Worm (Caenorhabditis elegans) whole organism, L1 larva: ENCODE measurements around the gene Y54G2A.41.
A peak's percentile ranks its signal among the peaks of the same experiment; 100 is the strongest.

Source experiments
- C04F5.9 ChIP-seq: sonication (generic microtip); optimal IDR thresholded peaks from 2 replicates; lab custom pipeline; 2016; ENCODE audit warnings: missing genetic modification characterization, missing compliant biosample characterization
- C16A3.4 ChIP-seq: fragments of 150-350 bp; optimal IDR thresholded peaks from 2 replicates; lab custom pipeline; 2014; ENCODE audit warnings: missing biosample characterization, missing genetic modification characterization
- C34B4.2 ChIP-seq: sonication (generic microtip); optimal IDR thresholded peaks from 2 replicates; lab custom pipeline; 2017; ENCODE audit warnings: mild to moderate bottlenecking, missing genetic modification characterization, missing compliant biosample characterization
- F16B12.6 ChIP-seq: fragments of 150-350 bp; optimal IDR thresholded peaks from 2 replicates; lab custom pipeline; 2014; ENCODE audit warnings: missing biosample characterization, missing genetic modification characterization
- aha-1 ChIP-seq: fragments of 150-350 bp; optimal IDR thresholded peaks from 2 replicates; lab custom pipeline; 2014; ENCODE audit warnings: missing biosample characterization, missing genetic modification characterization
- ama-1 ChIP-seq: fragments of 150-350 bp; optimal IDR thresholded peaks from 2 replicates; lab custom pipeline; 2014
- blmp-1 ChIP-seq: fragments of 150-350 bp; optimal IDR thresholded peaks from 2 replicates; lab custom pipeline; 2014; ENCODE audit warnings: missing biosample characterization, missing genetic modification characterization
- ceh-8 ChIP-seq: fragments of 200-800 bp; sonication (Bioruptor generic); optimal IDR thresholded peaks from 2 replicates; lab custom pipeline; 2018; ENCODE audit warnings: mild to moderate bottlenecking, missing genetic modification characterization, moderate library complexity, missing compliant biosample characterization
- ceh-90 ChIP-seq: sonication (generic microtip); optimal IDR thresholded peaks from 2 replicates; lab custom pipeline; 2016; ENCODE audit warnings: missing genetic modification characterization, missing compliant biosample characterization
- ces-1 ChIP-seq: fragments of 150-350 bp; optimal IDR thresholded peaks from 2 replicates; lab custom pipeline; 2014; ENCODE audit warnings: missing biosample characterization, missing genetic modification reagents, missing genetic modification characterization
- dpl-1 ChIP-seq, 3 experiments: fragments of 150-350 bp in 2 of 3; sonication (generic microtip) in 1 of 3; optimal IDR thresholded peaks; 2 replicates each; lab custom pipeline; 2014 to 2017; ENCODE audit warnings: missing biosample characterization in 3 of 3, missing genetic modification characterization in 3 of 3, missing genetic modification reagents in 3 of 3
- dsc-1 ChIP-seq: sonication (generic microtip); optimal IDR thresholded peaks from 2 replicates; lab custom pipeline; 2016; ENCODE audit warnings: mild to moderate bottlenecking, missing genetic modification characterization, missing compliant biosample characterization
- efl-1 ChIP-seq, 4 experiments: fragments of 150-350 bp; optimal IDR thresholded peaks in 3 of 4; peaks in 1 of 4; 1 replicate in 1 of 4; 2 replicates in 3 of 4; lab custom pipeline; 2014; ENCODE audit warnings: missing biosample characterization in 2 of 4, missing genetic modification characterization in 2 of 4, missing genetic modification reagents in 2 of 4
- efl-3 ChIP-seq: fragments of 200-800 bp; sonication (Bioruptor generic); optimal IDR thresholded peaks from 2 replicates; lab custom pipeline; 2018; ENCODE audit warnings: mild to moderate bottlenecking, missing genetic modification characterization, missing compliant biosample characterization
- ets-5 ChIP-seq: fragments of 200-800 bp; sonication (Bioruptor generic); IDR thresholded peaks from 2 replicates; pipeline ENCODE4 v1.3.6; 2022; ENCODE audit warnings: missing genetic modification characterization, missing compliant biosample characterization
- fkh-10 ChIP-seq: sonication (generic microtip); optimal IDR thresholded peaks from 2 replicates; lab custom pipeline; 2017; ENCODE audit warnings: missing biosample characterization, missing genetic modification reagents, missing genetic modification characterization
- fkh-8 ChIP-seq: sonication (generic microtip); optimal IDR thresholded peaks from 2 replicates; lab custom pipeline; 2016; ENCODE audit warnings: mild to moderate bottlenecking, missing genetic modification characterization, missing compliant biosample characterization
- grh-1 ChIP-seq: fragments of 200-800 bp; sonication (Bioruptor generic); IDR thresholded peaks from 2 replicates; pipeline ENCODE4 v1.3.6; 2022; ENCODE audit warnings: missing genetic modification reagents, missing genetic modification characterization, missing compliant biosample characterization
- hlh-4 ChIP-seq: sonication (generic microtip); optimal IDR thresholded peaks from 2 replicates; lab custom pipeline; 2016; ENCODE audit warnings: mild to moderate bottlenecking, missing genetic modification characterization, missing compliant biosample characterization
- hpl-2 ChIP-seq: fragments of 150-350 bp; optimal IDR thresholded peaks from 2 replicates; lab custom pipeline; 2014; ENCODE audit warnings: missing biosample characterization, missing genetic modification reagents, missing genetic modification characterization
- isw-1 ChIP-seq: fragments of 200-800 bp; sonication (Bioruptor generic); IDR thresholded peaks from 2 replicates; pipeline ENCODE4 v1.3.6; 2022; ENCODE audit warnings: missing genetic modification characterization, missing compliant biosample characterization
- lin-13 ChIP-seq: fragments of 150-350 bp; optimal IDR thresholded peaks from 2 replicates; lab custom pipeline; 2014; ENCODE audit warnings: missing biosample characterization, missing genetic modification reagents, missing genetic modification characterization
- lin-14 ChIP-seq: fragments of 200-800 bp; sonication (Bioruptor generic); optimal IDR thresholded peaks from 2 replicates; lab custom pipeline; 2018; ENCODE audit warnings: mild to moderate bottlenecking, missing genetic modification characterization, moderate library complexity, missing compliant biosample characterization
- lin-35 ChIP-seq, 2 experiments: fragments of 150-350 bp; optimal IDR thresholded peaks; 2 replicates each; lab custom pipeline; 2014; ENCODE audit warnings: missing biosample characterization in 2 of 2, missing genetic modification characterization in 2 of 2, missing genetic modification reagents in 2 of 2
- lir-3 ChIP-seq: sonication (generic microtip); optimal IDR thresholded peaks from 2 replicates; lab custom pipeline; 2016; ENCODE audit warnings: mild to moderate bottlenecking, missing genetic modification characterization, moderate library complexity, missing compliant biosample characterization; ENCODE audit not compliant: poor library complexity
- lsy-2 ChIP-seq, 2 experiments: fragments of 150-350 bp; optimal IDR thresholded peaks; 2 replicates each; lab custom pipeline; 2014; ENCODE audit warnings: missing biosample characterization in 2 of 2, missing genetic modification characterization in 2 of 2
- mab-9 ChIP-seq: fragments of 200-800 bp; sonication (Bioruptor generic); IDR thresholded peaks from 2 replicates; pipeline ENCODE4 v1.3.6; 2022; ENCODE audit warnings: missing genetic modification reagents, missing genetic modification characterization, missing compliant biosample characterization
- mef-2 ChIP-seq: fragments of 150-350 bp; optimal IDR thresholded peaks from 2 replicates; lab custom pipeline; 2014; ENCODE audit warnings: missing biosample characterization, missing genetic modification characterization
- mep-1 ChIP-seq: fragments of 150-350 bp; optimal IDR thresholded peaks from 2 replicates; lab custom pipeline; 2014; ENCODE audit warnings: missing biosample characterization, missing genetic modification characterization
- nhr-19 ChIP-seq: fragments of 200-800 bp; sonication (Bioruptor generic); conservative IDR thresholded peaks from 2 replicates; pipeline ENCODE4 v1.3.6; 2022; ENCODE audit warnings: missing genetic modification characterization, missing compliant biosample characterization
- nhr-237 ChIP-seq: fragments of 150-350 bp; optimal IDR thresholded peaks from 2 replicates; lab custom pipeline; 2014; ENCODE audit warnings: missing biosample characterization, missing genetic modification characterization
- nhr-28 ChIP-seq: fragments of 150-350 bp; optimal IDR thresholded peaks from 2 replicates; lab custom pipeline; 2014; ENCODE audit warnings: missing biosample characterization, missing genetic modification characterization
- nhr-47 ChIP-seq: sonication (generic microtip); optimal IDR thresholded peaks from 2 replicates; lab custom pipeline; 2016; ENCODE audit warnings: mild to moderate bottlenecking, missing genetic modification characterization, moderate library complexity, missing compliant biosample characterization
- nhr-71 ChIP-seq: sonication (generic microtip); optimal IDR thresholded peaks from 2 replicates; lab custom pipeline; 2016; ENCODE audit warnings: mild to moderate bottlenecking, missing genetic modification characterization, moderate library complexity, missing compliant biosample characterization
- nhr-77 ChIP-seq: fragments of 150-350 bp; optimal IDR thresholded peaks from 2 replicates; lab custom pipeline; 2014; ENCODE audit warnings: missing biosample characterization, missing genetic modification characterization
- nhr-84 ChIP-seq: sonication (generic microtip); optimal IDR thresholded peaks from 2 replicates; lab custom pipeline; 2017; ENCODE audit warnings: missing biosample characterization, missing genetic modification characterization
- nhr-85 ChIP-seq: sonication (generic microtip); peaks from one replicate; lab custom pipeline; 2016; ENCODE audit warnings: missing genetic modification characterization, inconsistent platforms, missing compliant biosample characterization
- nhr-90 ChIP-seq: sonication (generic microtip); optimal IDR thresholded peaks from 2 replicates; lab custom pipeline; 2016; ENCODE audit warnings: mild to moderate bottlenecking, missing genetic modification characterization, missing compliant biosample characterization; ENCODE audit not compliant: poor library complexity
- rnt-1 ChIP-seq: sonication (generic microtip); optimal IDR thresholded peaks from 2 replicates; lab custom pipeline; 2016; ENCODE audit warnings: mild to moderate bottlenecking, missing genetic modification characterization, moderate library complexity, missing compliant biosample characterization
- snu-23 ChIP-seq: sonication (generic microtip); optimal IDR thresholded peaks from 2 replicates; lab custom pipeline; 2016; ENCODE audit warnings: missing genetic modification characterization, missing compliant biosample characterization
- sup-37 ChIP-seq: fragments of 200-800 bp; sonication (Bioruptor generic); optimal IDR thresholded peaks from 2 replicates; lab custom pipeline; 2018; ENCODE audit warnings: mild to moderate bottlenecking, missing genetic modification characterization, missing compliant biosample characterization
- swsn-7 ChIP-seq: sonication (generic microtip); optimal IDR thresholded peaks from 2 replicates; lab custom pipeline; 2016; ENCODE audit warnings: missing genetic modification characterization, missing compliant biosample characterization
- tlp-1 ChIP-seq: fragments of 150-350 bp; optimal IDR thresholded peaks from 2 replicates; lab custom pipeline; 2014; ENCODE audit warnings: missing biosample characterization, missing genetic modification characterization
- unc-30 ChIP-seq: sonication (generic microtip); optimal IDR thresholded peaks from 2 replicates; lab custom pipeline; 2017; ENCODE audit warnings: missing biosample characterization, missing genetic modification characterization
- vab-15 ChIP-seq: sonication (generic microtip); optimal IDR thresholded peaks from 2 replicates; lab custom pipeline; 2017; ENCODE audit warnings: missing genotype, mild to moderate bottlenecking, missing genetic modification characterization, missing compliant biosample characterization
- zip-4 ChIP-seq: fragments of 200-800 bp; sonication (Bioruptor generic); optimal IDR thresholded peaks from 2 replicates; lab custom pipeline; 2018; ENCODE audit warnings: mild to moderate bottlenecking, missing genetic modification characterization, moderate library complexity, missing compliant biosample characterization
- ztf-11 ChIP-seq, 2 experiments: sonication (generic microtip); optimal IDR thresholded peaks; 2 replicates each; lab custom pipeline; 2016 to 2017; ENCODE audit warnings: missing genetic modification characterization in 2 of 2, missing biosample characterization in 1 of 2, missing compliant biosample characterization in 1 of 2

The Y54G2A.41 gene

DNA sequence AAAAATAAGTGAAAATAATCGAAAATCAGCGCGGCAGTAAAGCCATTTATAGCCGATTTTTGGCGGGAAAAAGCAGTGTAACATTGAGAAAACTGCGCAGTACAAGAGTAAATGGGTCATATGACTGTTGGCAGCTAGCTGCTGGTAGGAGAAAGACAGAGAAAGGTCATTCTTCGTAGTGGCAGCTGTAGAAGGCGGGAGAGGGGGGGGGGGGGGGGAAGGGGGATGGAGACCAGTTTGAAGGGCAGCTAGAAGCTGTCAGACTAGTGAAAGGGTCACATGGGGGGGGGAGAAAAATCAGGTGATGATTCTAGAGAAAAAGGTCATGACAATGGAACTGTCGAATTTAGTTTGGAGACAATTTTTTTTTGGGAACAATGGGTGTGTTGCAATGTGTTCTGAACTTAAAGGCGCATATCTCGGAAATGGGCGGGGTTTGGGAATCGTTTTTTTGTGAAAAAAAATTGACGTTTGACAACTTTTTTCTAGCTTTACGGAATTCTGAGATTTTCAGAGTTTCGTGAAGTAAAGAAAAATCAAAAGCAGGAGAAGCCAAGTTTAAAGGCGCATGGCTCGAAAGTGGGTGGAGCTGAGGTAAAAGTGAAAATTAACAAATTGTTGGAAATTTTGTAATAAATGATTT lies 20.7 kb downstream of the Y54G2A.41 start (continued):
- no peak for TF ChIP-seq lin-13 (GFP tag; lab: Kevin White, UChicago)
- peak; percentile 74 for TF ChIP-seq lin-14 (GFP tag; lab: Kevin White, UChicago)
- no peak for TF ChIP-seq mab-9 (GFP tag; lab: Robert Waterston, UW)
- no peak for TF ChIP-seq ceh-8 (GFP tag; lab: Kevin White, UChicago)
- no peak for TF ChIP-seq fkh-10 (GFP tag; lab: Kevin White, UChicago)
- TF ChIP-seq nhr-77 = no peak
- no peak for TF ChIP-seq dsc-1 (tag; lab: Kevin White, UChicago)
- no peak for TF ChIP-seq C34B4.2 (tag; lab: Kevin White, UChicago)
- TF ChIP-seq fkh-8 (tag; lab: Kevin White, UChicago) = no peak
- TF ChIP-seq dpl-1 (GFP tag; optimal IDR thresholded peaks at IDR 0.05; lab: Kevin White, UChicago) = peak in 2 of 3 experiments; percentile 20 to 45
- no peak for TF ChIP-seq C04F5.9
- TF ChIP-seq tlp-1 (tag; lab: Kevin White, UChicago) = no peak
- no peak for TF ChIP-seq nhr-28 (tag; lab: Kevin White, UChicago)
- TF ChIP-seq, all 84 proteins: peak for 11

DNA sequence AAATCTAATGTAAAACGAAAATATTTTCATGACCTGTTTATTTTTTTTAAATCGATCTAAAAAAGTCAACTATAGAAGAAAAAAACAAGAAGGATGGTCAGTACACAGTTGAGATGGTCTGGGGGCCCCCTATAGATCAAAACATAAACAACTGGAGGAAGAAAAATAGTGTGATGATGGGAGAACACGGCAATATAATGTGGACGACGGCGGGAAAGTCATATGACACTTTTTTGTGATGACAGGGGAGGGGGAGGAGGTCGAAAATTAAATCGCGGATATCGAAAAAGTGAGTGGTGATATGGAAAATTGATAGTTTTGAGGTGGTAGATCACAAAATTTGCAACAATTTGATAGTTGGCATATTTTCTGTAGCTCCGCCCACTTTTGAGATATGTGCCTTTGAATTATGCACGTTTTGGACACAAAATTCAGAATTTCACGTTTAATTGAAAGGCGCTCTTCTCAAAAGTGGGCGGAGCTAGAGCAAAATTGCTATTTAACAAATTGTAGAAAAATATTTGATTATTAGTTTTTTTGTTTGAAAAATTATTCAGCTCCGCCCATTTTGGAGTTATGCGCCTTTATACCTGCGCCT lies 21.8 kb downstream of the Y54G2A.41 start:
- TF ChIP-seq nhr-90 (peak; percentile 30), hpl-2 (GFP tag; lab: Kevin White, UChicago) (no peak), F16B12.6 (tag; lab: Kevin White, UChicago) (no peak), ces-1 (GFP tag; lab: Kevin White, UChicago) (no peak), blmp-1 (tag; lab: Kevin White, UChicago) (peak; percentile 86), snu-23 (GFP tag; lab: Kevin White, UChicago) (peak; percentile 56), ama-1 (peak; percentile 73), ceh-90 (tag; lab: Kevin White, UChicago) (no peak), isw-1 (GFP tag; lab: Robert Waterston, UW) (no peak), ztf-11 (tag; optimal IDR thresholded peaks at IDR 0.05; lab: Kevin White, UChicago) (no peak), nhr-237 (tag; lab: Kevin White, UChicago) (no peak), hlh-4 (tag; lab: Kevin White, UChicago) (no peak), nhr-28 (tag; lab: Kevin White, UChicago) (no peak), aha-1 (tag; lab: Kevin White, UChicago) (no peak), efl-1 (optimal IDR thresholded peaks at IDR 0.05; lab: Kevin White, UChicago) (no peak), efl-1 (GFP tag; optimal IDR thresholded peaks at IDR 0.05 in 1 of 2; lab: Kevin White, UChicago) (peak; percentile 11 to 64), rnt-1 (peak; percentile 22), dsc-1 (tag; lab: Kevin White, UChicago) (no peak), fkh-8 (tag; lab: Kevin White, UChicago) (no peak), lin-13 (GFP tag; lab: Kevin White, UChicago) (no peak), C34B4.2 (tag; lab: Kevin White, UChicago) (no peak), nhr-19 (GFP tag; lab: Robert Waterston, UW) (peak; percentile 12), mep-1 (tag; lab: Kevin White, UChicago) (peak; percentile 75), vab-15 (tag; lab: Kevin White, UChicago) (no peak), nhr-85 (tag; lab: Kevin White, UChicago) (peak; percentile 76), nhr-84 (tag; lab: Kevin White, UChicago) (no peak), mef-2 (no peak), swsn-7 (tag; lab: Kevin White, UChicago) (peak; percentile 19), lsy-2 (tag; optimal IDR thresholded peaks at IDR 0.05; lab: Kevin White, UChicago) (peak in 1 of 2 experiments; percentile 17), ceh-8 (GFP tag; lab: Kevin White, UChicago) (no peak), nhr-71 (tag; lab: Kevin White, UChicago) (peak; percentile 77), ets-5 (GFP tag; lab: Robert Waterston, UW) (no peak), lir-3 (tag; lab: Kevin White, UChicago) (no peak), zip-4 (no peak), C04F5.9 (no peak), lin-35 (GFP tag; optimal IDR thresholded peaks at IDR 0.05; lab: Kevin White, UChicago) (peak in 1 of 2 experiments; percentile 39), grh-1 (no peak), fkh-10 (GFP tag; lab: Kevin White, UChicago) (no peak), C16A3.4 (peak; percentile 28), nhr-47 (tag; lab: Kevin White, UChicago) (peak; percentile 42), dpl-1 (GFP tag; optimal IDR thresholded peaks at IDR 0.05; lab: Kevin White, UChicago) (peak in 2 of 3 experiments; percentile 3 to 22), efl-3 (GFP tag; lab: Kevin White, UChicago) (no peak), unc-30 (tag; lab: Kevin White, UChicago) (no peak), sup-37 (GFP tag; lab: Kevin White, UChicago) (peak; percentile 8)
